Fruit fly (Drosophila melanogaster) whole organism, embryonic: ENCODE measurements around the gene CG5070.

Experiments
- B-H1 ChIP-seq: fragments of 200-800 bp; sonication (Bioruptor generic); IDR thresholded peaks from 3 replicates; pipeline ENCODE4 v1.3.6; 2022; ENCODE audit warnings: missing biosample characterization, missing genetic modification characterization
- Bgb ChIP-seq: fragments of 200-800 bp; sonication (Bioruptor generic); IDR thresholded peaks from 2 replicates; pipeline ENCODE4 v1.3.6; 2022; ENCODE audit warnings: missing biosample characterization, missing genetic modification characterization; ENCODE audit not compliant: partially characterized antibody
- CG11695 ChIP-seq: fragments of 200-800 bp; sonication (Bioruptor generic); IDR thresholded peaks from 3 replicates; pipeline ENCODE4 v1.3.6; 2022; ENCODE audit warnings: missing biosample characterization, missing genetic modification characterization
- CG12391 ChIP-seq: fragments of 200-800 bp; sonication (Bioruptor generic); optimal IDR thresholded peaks from 3 replicates; lab custom pipeline; 2018; ENCODE audit warnings: missing biosample characterization, mild to moderate bottlenecking, missing genetic modification characterization, moderate library complexity
- CG12659 ChIP-seq: fragments of 200-800 bp; sonication (Bioruptor generic); optimal IDR thresholded peaks from 3 replicates; lab custom pipeline; 2017; ENCODE audit warnings: mild to moderate bottlenecking, missing biosample characterization, missing genetic modification reagents, missing genetic modification characterization
- CG14860 ChIP-seq: fragments of 200-800 bp; sonication (Bioruptor generic); IDR thresholded peaks from 3 replicates; pipeline ENCODE4 v1.3.6; 2022; ENCODE audit warnings: missing biosample characterization, missing genetic modification characterization; ENCODE audit not compliant: partially characterized antibody
- CG1832 ChIP-seq: fragments of 200-800 bp; sonication (Bioruptor generic); optimal IDR thresholded peaks from 2 replicates; lab custom pipeline; 2017; ENCODE audit warnings: missing biosample characterization, mild to moderate bottlenecking, missing genetic modification characterization, inconsistent platforms
- CG33213 ChIP-seq: fragments of 200-800 bp; sonication (Bioruptor generic); optimal IDR thresholded peaks from 3 replicates; lab custom pipeline; 2016; ENCODE audit warnings: missing biosample characterization, missing genetic modification characterization
- CG3847 ChIP-seq: fragments of 200-800 bp; sonication (Bioruptor generic); IDR thresholded peaks from 2 replicates; pipeline ENCODE4 v1.3.6; 2022; ENCODE audit warnings: missing biosample characterization, missing genetic modification characterization
- CG42726 ChIP-seq: fragments of 200-800 bp; sonication (Bioruptor generic); IDR thresholded peaks from 2 replicates; pipeline ENCODE4 v1.3.6; 2022; ENCODE audit warnings: missing biosample characterization, missing genetic modification characterization; ENCODE audit not compliant: partially characterized antibody
- CG4360 ChIP-seq: fragments of 200-800 bp; sonication (Bioruptor generic); IDR thresholded peaks from 2 replicates; pipeline ENCODE4 v1.3.6; 2022; ENCODE audit warnings: missing biosample characterization, missing genetic modification characterization
- CG5180 ChIP-seq: fragments of 200-800 bp; sonication (Bioruptor generic); optimal IDR thresholded peaks from 3 replicates; lab custom pipeline; 2017; ENCODE audit warnings: missing biosample characterization, missing genetic modification characterization, mild to moderate bottlenecking, moderate library complexity, missing genetic modification reagents
- CG7372 ChIP-seq: fragments of 200-800 bp; sonication (Bioruptor generic); IDR thresholded peaks from 2 replicates; pipeline ENCODE4 v1.3.6; 2022; ENCODE audit warnings: missing biosample characterization, missing genetic modification characterization
- CHES-1-like ChIP-seq: fragments of 200-800 bp; sonication (Bioruptor generic); optimal IDR thresholded peaks from 2 replicates; lab custom pipeline; 2016; ENCODE audit warnings: missing biosample characterization, missing genetic modification characterization
- CoRest ChIP-seq: fragments of 200-800 bp; sonication (Bioruptor generic); optimal IDR thresholded peaks from 3 replicates; lab custom pipeline; 2018; ENCODE audit warnings: missing biosample characterization, mild to moderate bottlenecking, missing genetic modification characterization, moderate library complexity
- CrebB ChIP-seq: fragments of 200-800 bp; sonication (Bioruptor generic); optimal IDR thresholded peaks from 3 replicates; lab custom pipeline; 2018; ENCODE audit warnings: missing biosample characterization, mild to moderate bottlenecking, missing genetic modification characterization
- Dfd ChIP-seq, 2 experiments: fragments of >200 bp; optimal IDR thresholded peaks; 2 replicates each; lab custom pipeline; 2017; ENCODE audit warnings: missing biosample characterization in 2 of 2, missing genetic modification characterization in 2 of 2
- Doc3 ChIP-seq: fragments of 200-800 bp; sonication (Bioruptor generic); IDR thresholded peaks from 3 replicates; pipeline ENCODE4 v1.3.6; 2022; ENCODE audit warnings: missing biosample characterization, missing genetic modification characterization; ENCODE audit not compliant: partially characterized antibody
- E2f1 ChIP-seq: fragments of 200-800 bp; sonication (Bioruptor generic); IDR thresholded peaks from 2 replicates; pipeline ENCODE4 v1.3.6; 2022; ENCODE audit warnings: missing biosample characterization, missing genetic modification characterization
- Fer1 ChIP-seq: fragments of 200-800 bp; sonication (Bioruptor generic); optimal IDR thresholded peaks from 2 replicates; lab custom pipeline; 2017; ENCODE audit warnings: missing biosample characterization, mild to moderate bottlenecking, missing genetic modification characterization
- Hsf ChIP-seq: fragments of 200-800 bp; sonication (Bioruptor generic); optimal IDR thresholded peaks from 3 replicates; lab custom pipeline; 2016; ENCODE audit warnings: missing biosample characterization, missing genetic modification characterization
- Lhr ChIP-seq: fragments of 200-800 bp; sonication (Bioruptor generic); optimal IDR thresholded peaks from 3 replicates; lab custom pipeline; 2017; ENCODE audit warnings: mild to moderate bottlenecking, missing biosample characterization, missing genetic modification reagents, missing genetic modification characterization
- Meics ChIP-seq: fragments of 200-800 bp; sonication (Bioruptor generic); optimal IDR thresholded peaks from 2 replicates; lab custom pipeline; 2017; ENCODE audit warnings: missing biosample characterization, mild to moderate bottlenecking, missing genetic modification characterization
- Neu2 ChIP-seq: fragments of 200-800 bp; sonication (Bioruptor generic); optimal IDR thresholded peaks from 3 replicates; lab custom pipeline; 2016; ENCODE audit warnings: missing biosample characterization, missing genetic modification characterization, borderline replicate concordance
- Opbp ChIP-seq: fragments of 200-800 bp; sonication (Bioruptor generic); IDR thresholded peaks from 3 replicates; pipeline ENCODE4 v1.3.6; 2022; ENCODE audit warnings: missing biosample characterization, missing genetic modification characterization; ENCODE audit not compliant: partially characterized antibody
- Sin3A ChIP-seq: fragments of >200 bp; optimal IDR thresholded peaks from 2 replicates; lab custom pipeline; 2018
- Sry-δ ChIP-seq: fragments of 200-800 bp; sonication (Bioruptor generic); optimal IDR thresholded peaks from 2 replicates; lab custom pipeline; 2016; ENCODE audit warnings: missing biosample characterization, missing genetic modification characterization
- Xbp1 ChIP-seq: fragments of 200-800 bp; sonication (Bioruptor generic); optimal IDR thresholded peaks from 3 replicates; lab custom pipeline; 2016; ENCODE audit warnings: missing biosample characterization, mild to moderate bottlenecking, missing genetic modification characterization
- amos ChIP-seq: fragments of 200-800 bp; sonication (Bioruptor generic); IDR thresholded peaks from 2 replicates; pipeline ENCODE4 v1.3.6; 2022; ENCODE audit warnings: missing biosample characterization, missing genetic modification characterization; ENCODE audit not compliant: partially characterized antibody
- ara ChIP-seq: fragments of 200-800 bp; sonication (Bioruptor generic); IDR thresholded peaks from 2 replicates; pipeline ENCODE4 v1.3.6; 2022; ENCODE audit warnings: missing biosample characterization, missing genetic modification characterization
- br ChIP-seq: fragments of >200 bp; optimal IDR thresholded peaks from 2 replicates; lab custom pipeline; 2017
- chm ChIP-seq: fragments of 200-800 bp; sonication (Bioruptor generic); IDR thresholded peaks from 2 replicates; pipeline ENCODE4 v1.3.6; 2022; ENCODE audit warnings: missing biosample characterization, missing genetic modification characterization
- crp ChIP-seq, 2 experiments: fragments of 200-800 bp; sonication (Bioruptor generic); optimal IDR thresholded peaks; 2 replicates in 1 of 2; 3 replicates in 1 of 2; lab custom pipeline; 2017; ENCODE audit warnings: missing biosample characterization in 2 of 2, missing genetic modification characterization in 2 of 2, mild to moderate bottlenecking in 1 of 2, moderate library complexity in 1 of 2
- dmrt11E ChIP-seq: fragments of 200-800 bp; sonication (Bioruptor generic); optimal IDR thresholded peaks from 3 replicates; lab custom pipeline; 2018; ENCODE audit warnings: missing biosample characterization, mild to moderate bottlenecking, missing genetic modification characterization, moderate library complexity
- dpn ChIP-seq, 2 experiments: fragments of 200-800 bp; sonication (Bioruptor generic); optimal IDR thresholded peaks; 3 replicates each; lab custom pipeline; 2016; ENCODE audit warnings: missing biosample characterization in 2 of 2, missing genetic modification characterization in 2 of 2
- eyg ChIP-seq: fragments of 200-800 bp; sonication (Bioruptor generic); optimal IDR thresholded peaks from 3 replicates; lab custom pipeline; 2016; ENCODE audit warnings: missing biosample characterization, missing genetic modification characterization
- gce ChIP-seq: fragments of 200-800 bp; sonication (Bioruptor generic); IDR thresholded peaks from 3 replicates; pipeline ENCODE4 v1.3.6; 2022; ENCODE audit warnings: missing biosample characterization, missing genetic modification characterization
- ham ChIP-seq: fragments of 200-800 bp; sonication (Bioruptor generic); IDR thresholded peaks from 2 replicates; pipeline ENCODE4 v1.3.6; 2022; ENCODE audit warnings: missing biosample characterization, missing genetic modification characterization
- hbn ChIP-seq: fragments of 200-800 bp; sonication (Bioruptor generic); IDR thresholded peaks from 2 replicates; pipeline ENCODE4 v1.3.6; 2022; ENCODE audit warnings: missing biosample characterization, missing genetic modification characterization; ENCODE audit not compliant: partially characterized antibody
- pho ChIP-seq: fragments of 200-800 bp; sonication (Bioruptor generic); optimal IDR thresholded peaks from 2 replicates; lab custom pipeline; 2016; ENCODE audit warnings: missing biosample characterization, missing genetic modification characterization
- phol ChIP-seq: fragments of 200-800 bp; sonication (Bioruptor generic); optimal IDR thresholded peaks from 3 replicates; lab custom pipeline; 2018; ENCODE audit warnings: missing biosample characterization, mild to moderate bottlenecking, missing genetic modification characterization, moderate library complexity
- pnt ChIP-seq: fragments of 200-800 bp; sonication (Bioruptor generic); optimal IDR thresholded peaks from 3 replicates; lab custom pipeline; 2016; ENCODE audit warnings: missing biosample characterization, missing genetic modification characterization
- sd ChIP-seq: fragments of 200-800 bp; sonication (Bioruptor generic); optimal IDR thresholded peaks from 3 replicates; lab custom pipeline; 2018; ENCODE audit warnings: missing biosample characterization, mild to moderate bottlenecking, missing genetic modification characterization, moderate library complexity
- sob ChIP-seq: fragments of 200-800 bp; sonication (Bioruptor generic); IDR thresholded peaks from 2 replicates; pipeline ENCODE4 v1.3.6; 2022; ENCODE audit warnings: missing biosample characterization, missing genetic modification characterization
- sr ChIP-seq: fragments of 200-800 bp; sonication (Bioruptor generic); IDR thresholded peaks from 3 replicates; pipeline ENCODE4 v1.3.6; 2022; ENCODE audit warnings: missing biosample characterization, missing genetic modification characterization
- trh ChIP-seq: fragments of 200-800 bp; sonication (Bioruptor generic); optimal IDR thresholded peaks from 2 replicates; lab custom pipeline; 2016; ENCODE audit warnings: missing biosample characterization, missing genetic modification characterization
- tup ChIP-seq: fragments of 200-800 bp; sonication (Bioruptor generic); optimal IDR thresholded peaks from 2 replicates; lab custom pipeline; 2016; ENCODE audit warnings: missing biosample characterization, mild to moderate bottlenecking, missing genetic modification characterization, moderate library complexity
- unc-4 ChIP-seq: fragments of 200-800 bp; sonication (Bioruptor generic); IDR thresholded peaks from 2 replicates; pipeline ENCODE4 v1.3.6; 2022; ENCODE audit warnings: missing biosample characterization, missing genetic modification characterization; ENCODE audit not compliant: partially characterized antibody
- vnd ChIP-seq: fragments of 200-800 bp; sonication (Bioruptor generic); IDR thresholded peaks from 3 replicates; pipeline ENCODE4 v1.3.6; 2022; ENCODE audit warnings: missing biosample characterization, missing genetic modification characterization; ENCODE audit not compliant: partially characterized antibody
- zen ChIP-seq: fragments of 200-800 bp; sonication (Bioruptor generic); optimal IDR thresholded peaks from 3 replicates; lab custom pipeline; 2018; ENCODE audit warnings: missing biosample characterization, mild to moderate bottlenecking, missing genetic modification characterization, moderate library complexity
- zen2 ChIP-seq: fragments of 200-800 bp; sonication (Bioruptor generic); IDR thresholded peaks from 3 replicates; pipeline ENCODE4 v1.3.6; 2022; ENCODE audit warnings: missing biosample characterization, missing genetic modification characterization; ENCODE audit not compliant: partially characterized antibody

Gene CG5070

DNA sequence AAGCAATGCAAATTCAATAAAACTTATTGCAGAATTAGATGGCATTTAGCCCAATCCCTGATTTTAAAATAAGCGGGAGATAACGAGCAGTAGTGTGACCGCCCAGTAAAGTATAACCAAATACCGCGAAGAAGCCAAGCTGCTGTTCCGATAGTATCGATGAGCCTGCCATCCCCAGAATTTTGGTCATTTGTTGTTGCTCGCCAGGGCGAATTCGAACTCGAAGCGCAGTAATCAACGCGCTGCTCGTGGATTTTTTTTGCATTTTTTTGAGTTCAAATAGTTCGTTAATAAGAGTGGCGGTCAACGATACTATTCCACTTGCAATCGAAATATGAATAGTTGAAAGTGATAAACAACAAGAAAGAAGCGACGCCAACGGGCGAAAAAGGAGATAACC lies 43.1 kb upstream of the CG5070 start, which contains the start of gene baz (continued):
- TF ChIP-seq E2f1 (GFP tag; lab: Robert Waterston, UW): no peak
- TF ChIP-seq phol (tag; lab: Kevin White, UChicago): peak; percentile 30
- TF ChIP-seq Sin3A: peak; percentile 21
- peak; percentile 76 for TF ChIP-seq chm (GFP tag; lab: Robert Waterston, UW)
- peak; percentile 82 for TF ChIP-seq CG4360 (GFP tag; lab: Robert Waterston, UW)
- TF ChIP-seq B-H1 (GFP tag; lab: Robert Waterston, UW): no peak
- TF ChIP-seq Lhr (GFP tag; lab: Kevin White, UChicago): peak; percentile 50
- TF ChIP-seq CrebB (tag; lab: Kevin White, UChicago): peak; percentile 37
- no peak for TF ChIP-seq tup (GFP tag; lab: Kevin White, UChicago)
- TF ChIP-seq CG3847: peak; percentile 42
- TF ChIP-seq CG12659 (GFP tag; lab: Kevin White, UChicago): peak; percentile 53
- no peak for TF ChIP-seq CG7372 (GFP tag; lab: Robert Waterston, UW)
- TF ChIP-seq sd (tag; lab: Kevin White, UChicago): no peak
- peak; percentile 73 for TF ChIP-seq CG14860 (GFP tag; lab: Robert Waterston, UW)
- TF ChIP-seq zen2 (GFP tag; lab: Robert Waterston, UW): peak; percentile 83
- TF ChIP-seq eyg (GFP tag; lab: Kevin White, UChicago): no peak
- TF ChIP-seq pnt (GFP tag; lab: Kevin White, UChicago): no peak
- peak; percentile 94 for TF ChIP-seq Bgb (GFP tag; lab: Robert Waterston, UW)
- TF ChIP-seq ham (GFP tag; lab: Robert Waterston, UW): no peak
- no peak for TF ChIP-seq Dfd (GFP tag; optimal IDR thresholded peaks at IDR 0.05; lab: Kevin White, UChicago)
- no peak for TF ChIP-seq dmrt11E
- peak; percentile 74 for TF ChIP-seq vnd (GFP tag; lab: Robert Waterston, UW)
- peak; percentile 15 for TF ChIP-seq CG12391 (tag; lab: Kevin White, UChicago)
- TF ChIP-seq Doc3 (GFP tag; lab: Robert Waterston, UW): peak; percentile 67
- peak; percentile 53; the same call in 1 of the 2 replicates for TF ChIP-seq sob (GFP tag; lab: Robert Waterston, UW)
- TF ChIP-seq Meics (GFP tag; lab: Kevin White, UChicago): no peak
- peak; percentile 95 for TF ChIP-seq amos (GFP tag; lab: Robert Waterston, UW)
- no peak for TF ChIP-seq sr (GFP tag; lab: Robert Waterston, UW)
- TF ChIP-seq CG33213 (GFP tag; lab: Kevin White, UChicago): peak; percentile 27
- TF ChIP-seq Sry-δ (GFP tag; lab: Kevin White, UChicago): peak; percentile 94
- no peak for TF ChIP-seq gce (GFP tag; lab: Robert Waterston, UW)
- TF ChIP-seq CHES-1-like: peak; percentile 22
- peak; percentile 92 for TF ChIP-seq Opbp (GFP tag; lab: Robert Waterston, UW)
- TF ChIP-seq br (lab: Kevin White, UChicago): no peak
- TF ChIP-seq trh (GFP tag; lab: Kevin White, UChicago): no peak
- no peak for TF ChIP-seq CG11695 (GFP tag; lab: Robert Waterston, UW)
- no peak for TF ChIP-seq Fer1 (GFP tag; lab: Kevin White, UChicago)
- TF ChIP-seq CoRest (tag; lab: Kevin White, UChicago): peak; percentile 17
- peak; percentile 1 for TF ChIP-seq zen (tag; lab: Kevin White, UChicago)
- no peak for TF ChIP-seq Hsf (GFP tag; lab: Kevin White, UChicago)
- TF ChIP-seq unc-4 (GFP tag; lab: Robert Waterston, UW): peak; percentile 85
- TF ChIP-seq CG1832 (GFP tag; lab: Kevin White, UChicago): no peak
- no peak for TF ChIP-seq pho (GFP tag; lab: Kevin White, UChicago)
- no peak for TF ChIP-seq CG5180 (GFP tag; lab: Kevin White, UChicago)
- TF ChIP-seq hbn (GFP tag; lab: Robert Waterston, UW): peak; percentile 82
- no peak for TF ChIP-seq ara (GFP tag; lab: Robert Waterston, UW)
- TF ChIP-seq dpn (GFP tag; optimal IDR thresholded peaks at IDR 0.05; lab: Kevin White, UChicago): peak in 1 of 2 experiments; percentile 16
- TF ChIP-seq crp (GFP tag; optimal IDR thresholded peaks at IDR 0.05; lab: Kevin White, UChicago): no peak
- TF ChIP-seq Xbp1 (GFP tag; lab: Kevin White, UChicago): peak; percentile 18
- no peak for TF ChIP-seq Neu2 (GFP tag; lab: Kevin White, UChicago)
- peak; percentile 90 for TF ChIP-seq CG42726 (GFP tag; lab: Robert Waterston, UW)
